Fruit fly (Drosophila melanogaster) whole organism, embryonic: ENCODE measurements around the gene Gr5a.

Source experiments
- Abd-B ChIP-seq: fragments of 200-800 bp; sonication (Bioruptor generic); optimal IDR thresholded peaks from 2 replicates; lab custom pipeline; 2018; ENCODE audit warnings: missing biosample characterization, mild to moderate bottlenecking, missing genetic modification characterization, moderate library complexity
- CG10274 ChIP-seq: fragments of 200-800 bp; sonication (Bioruptor generic); optimal IDR thresholded peaks from 3 replicates; lab custom pipeline; 2017; ENCODE audit warnings: missing biosample characterization, mild to moderate bottlenecking, missing genetic modification characterization
- CG12391 ChIP-seq: fragments of 200-800 bp; sonication (Bioruptor generic); optimal IDR thresholded peaks from 3 replicates; lab custom pipeline; 2018; ENCODE audit warnings: missing biosample characterization, mild to moderate bottlenecking, missing genetic modification characterization, moderate library complexity
- CG13287 ChIP-seq: fragments of 200-800 bp; sonication (Bioruptor generic); IDR thresholded peaks from 2 replicates; pipeline ENCODE4 v1.3.6; 2022; ENCODE audit warnings: missing biosample characterization, missing genetic modification characterization; ENCODE audit not compliant: partially characterized antibody
- CG14965 ChIP-seq: fragments of 200-800 bp; sonication (Bioruptor generic); optimal IDR thresholded peaks from 2 replicates; lab custom pipeline; 2016; ENCODE audit warnings: missing biosample characterization, missing genetic modification characterization, borderline replicate concordance
- CG17186 ChIP-seq: fragments of 200-800 bp; sonication (Bioruptor generic); optimal IDR thresholded peaks from 3 replicates; lab custom pipeline; 2017; ENCODE audit warnings: missing biosample characterization, missing genetic modification reagents, missing genetic modification characterization
- CG2120 ChIP-seq: fragments of 200-800 bp; sonication (Bioruptor generic); optimal IDR thresholded peaks from 3 replicates; lab custom pipeline; 2016; ENCODE audit warnings: missing biosample characterization, missing genetic modification characterization
- CG3163 ChIP-seq: fragments of 200-800 bp; sonication (Bioruptor generic); optimal IDR thresholded peaks from 3 replicates; lab custom pipeline; 2016; ENCODE audit warnings: missing biosample characterization, missing genetic modification characterization
- CG3838 ChIP-seq: fragments of 200-800 bp; sonication (Bioruptor generic); optimal IDR thresholded peaks from 3 replicates; lab custom pipeline; 2016; ENCODE audit warnings: missing biosample characterization, missing genetic modification characterization
- CG42726 ChIP-seq: fragments of 200-800 bp; sonication (Bioruptor generic); IDR thresholded peaks from 2 replicates; pipeline ENCODE4 v1.3.6; 2022; ENCODE audit warnings: missing biosample characterization, missing genetic modification characterization; ENCODE audit not compliant: partially characterized antibody
- CG4854 ChIP-seq: fragments of 200-800 bp; sonication (Bioruptor generic); optimal IDR thresholded peaks from 2 replicates; lab custom pipeline; 2016; ENCODE audit warnings: missing biosample characterization, missing genetic modification characterization, inconsistent platforms
- CG5953 ChIP-seq: fragments of 200-800 bp; sonication (Bioruptor generic); IDR thresholded peaks from 2 replicates; pipeline ENCODE4 v1.3.6; 2022; ENCODE audit warnings: missing biosample characterization, missing genetic modification characterization
- CG6689 ChIP-seq: fragments of 200-800 bp; sonication (Bioruptor generic); IDR thresholded peaks from 2 replicates; pipeline ENCODE4 v1.3.6; 2022; ENCODE audit warnings: missing biosample characterization, missing genetic modification characterization
- CG7271 ChIP-seq: fragments of 200-800 bp; sonication (Bioruptor generic); optimal IDR thresholded peaks from 2 replicates; lab custom pipeline; 2018; ENCODE audit warnings: missing biosample characterization, mild to moderate bottlenecking, missing genetic modification characterization, moderate library complexity
- CG7745 ChIP-seq: fragments of 200-800 bp; sonication (Bioruptor generic); optimal IDR thresholded peaks from 2 replicates; lab custom pipeline; 2018; ENCODE audit warnings: missing biosample characterization, mild to moderate bottlenecking, missing genetic modification characterization, moderate library complexity
- CG9609 ChIP-seq: fragments of 200-800 bp; sonication (Bioruptor generic); optimal IDR thresholded peaks from 3 replicates; lab custom pipeline; 2016; ENCODE audit warnings: missing biosample characterization, missing genetic modification characterization
- CG9817 ChIP-seq: fragments of 200-800 bp; sonication (Bioruptor generic); optimal IDR thresholded peaks from 2 replicates; lab custom pipeline; 2018; ENCODE audit warnings: missing biosample characterization, mild to moderate bottlenecking, missing genetic modification characterization, moderate library complexity
- CrebB ChIP-seq: fragments of 200-800 bp; sonication (Bioruptor generic); optimal IDR thresholded peaks from 3 replicates; lab custom pipeline; 2018; ENCODE audit warnings: missing biosample characterization, mild to moderate bottlenecking, missing genetic modification characterization
- Dbx ChIP-seq: fragments of 200-800 bp; sonication (Bioruptor generic); IDR thresholded peaks from 3 replicates; pipeline ENCODE4 v1.3.6; 2022; ENCODE audit warnings: missing biosample characterization, missing genetic modification characterization
- Dll ChIP-seq: fragments of 200-800 bp; sonication (Bioruptor generic); IDR thresholded peaks from 4 replicates; pipeline ENCODE4 v1.3.6; 2022; ENCODE audit warnings: missing biosample characterization, missing genetic modification characterization; ENCODE audit not compliant: partially characterized antibody
- Drgx ChIP-seq: fragments of 200-800 bp; sonication (Bioruptor generic); IDR thresholded peaks from 2 replicates; pipeline ENCODE4 v1.3.6; 2022; ENCODE audit warnings: missing biosample characterization, missing genetic modification characterization
- E2f2 ChIP-seq: fragments of 200-800 bp; sonication (Bioruptor generic); IDR thresholded peaks from 2 replicates; pipeline ENCODE4 v1.3.6; 2022; ENCODE audit warnings: missing biosample characterization, missing genetic modification characterization
- Fer2 ChIP-seq: fragments of 200-800 bp; sonication (Bioruptor generic); optimal IDR thresholded peaks from 2 replicates; lab custom pipeline; 2018; ENCODE audit warnings: missing biosample characterization, mild to moderate bottlenecking, missing genetic modification characterization, moderate library complexity
- Gsc ChIP-seq: fragments of 200-800 bp; sonication (Bioruptor generic); IDR thresholded peaks from 2 replicates; pipeline ENCODE4 v1.3.6; 2022; ENCODE audit warnings: missing biosample characterization, missing genetic modification characterization
- HLH3B ChIP-seq: fragments of 200-800 bp; sonication (Bioruptor generic); IDR thresholded peaks from 2 replicates; pipeline ENCODE4 v1.3.6; 2022; ENCODE audit warnings: missing biosample characterization, missing genetic modification characterization
- Hr51 ChIP-seq, 2 experiments: fragments of 200-800 bp; sonication (Bioruptor generic); optimal IDR thresholded peaks; 2 replicates in 1 of 2; 3 replicates in 1 of 2; lab custom pipeline; 2016 to 2018; ENCODE audit warnings: missing biosample characterization in 2 of 2, missing genetic modification characterization in 2 of 2, mild to moderate bottlenecking in 1 of 2, moderate library complexity in 1 of 2
- Lhr ChIP-seq: fragments of 200-800 bp; sonication (Bioruptor generic); optimal IDR thresholded peaks from 3 replicates; lab custom pipeline; 2017; ENCODE audit warnings: mild to moderate bottlenecking, missing biosample characterization, missing genetic modification reagents, missing genetic modification characterization
- Mrtf ChIP-seq: fragments of 200-800 bp; sonication (Bioruptor generic); IDR thresholded peaks from 3 replicates; pipeline ENCODE4 v1.3.6; 2022; ENCODE audit warnings: missing biosample characterization, missing genetic modification characterization
- Side ChIP-seq: fragments of 200-800 bp; sonication (Bioruptor generic); optimal IDR thresholded peaks from 2 replicates; lab custom pipeline; 2016; ENCODE audit warnings: missing biosample characterization, missing genetic modification characterization
- TFAM ChIP-seq: fragments of 200-800 bp; sonication (Bioruptor generic); optimal IDR thresholded peaks from 2 replicates; lab custom pipeline; 2017; ENCODE audit warnings: missing biosample characterization, missing genetic modification characterization, inconsistent platforms
- Tbp ChIP-seq: fragments of >200 bp; optimal IDR thresholded peaks from 2 replicates; lab custom pipeline; 2018; ENCODE audit warnings: missing biosample characterization, missing genetic modification characterization
- Usf ChIP-seq: fragments of 200-800 bp; sonication (Bioruptor generic); optimal IDR thresholded peaks from 2 replicates; lab custom pipeline; 2017; ENCODE audit warnings: missing genotype, missing biosample characterization, missing genetic modification characterization
- ab ChIP-seq: fragments of 200-800 bp; sonication (Bioruptor generic); optimal IDR thresholded peaks from 2 replicates; lab custom pipeline; 2016; ENCODE audit warnings: missing biosample characterization, missing genetic modification characterization
- aop ChIP-seq: fragments of 200-800 bp; sonication (Bioruptor generic); IDR thresholded peaks from 2 replicates; pipeline ENCODE4 v1.3.6; 2022; ENCODE audit warnings: missing biosample characterization, missing genetic modification characterization
- ase ChIP-seq: fragments of 200-800 bp; sonication (Bioruptor generic); IDR thresholded peaks from 3 replicates; pipeline ENCODE4 v1.3.6; 2022; ENCODE audit warnings: missing biosample characterization, missing genetic modification characterization
- bbx ChIP-seq: fragments of 200-800 bp; sonication (Bioruptor generic); IDR thresholded peaks from 2 replicates; pipeline ENCODE4 v1.3.6; 2022; ENCODE audit warnings: missing biosample characterization, missing genetic modification characterization; ENCODE audit not compliant: partially characterized antibody
- dm ChIP-seq: fragments of 200-800 bp; sonication (Bioruptor generic); optimal IDR thresholded peaks from 3 replicates; lab custom pipeline; 2016; ENCODE audit warnings: missing biosample characterization, missing genetic modification characterization
- gsb-n ChIP-seq: fragments of 200-800 bp; sonication (Bioruptor generic); optimal IDR thresholded peaks from 3 replicates; lab custom pipeline; 2018; ENCODE audit warnings: missing biosample characterization, mild to moderate bottlenecking, missing genetic modification characterization
- gt ChIP-seq: fragments of 200-800 bp; sonication (Bioruptor generic); IDR thresholded peaks from 2 replicates; pipeline ENCODE4 v1.3.6; 2022; ENCODE audit warnings: missing biosample characterization, missing genetic modification characterization
- hth ChIP-seq: fragments of >200 bp; optimal IDR thresholded peaks from 2 replicates; lab custom pipeline; 2017; ENCODE audit warnings: inconsistent platforms
- insv ChIP-seq, 2 experiments: fragments of 200-800 bp; sonication (Bioruptor generic); optimal IDR thresholded peaks; 3 replicates each; lab custom pipeline; 2016 to 2018; ENCODE audit warnings: missing biosample characterization in 2 of 2, missing genetic modification characterization in 2 of 2
- nau ChIP-seq: fragments of 200-800 bp; sonication (Bioruptor generic); optimal IDR thresholded peaks from 3 replicates; lab custom pipeline; 2017; ENCODE audit warnings: missing biosample characterization, mild to moderate bottlenecking, missing genetic modification characterization, missing genetic modification reagents
- pan ChIP-seq, 4 experiments: fragments of >200 bp in 3 of 4; fragments of 200-800 bp in 1 of 4; sonication (Bioruptor generic) in 1 of 4; optimal IDR thresholded peaks in 3 of 4; IDR thresholded peaks in 1 of 4; 2 replicates each; pipeline versions ENCODE4 v1.3.6 to Lab custom; 2017 to 2022; ENCODE audit warnings: missing biosample characterization in 2 of 4, missing genetic modification characterization in 2 of 4, mixed read lengths in 1 of 4
- psq ChIP-seq: fragments of 200-800 bp; sonication (Bioruptor generic); optimal IDR thresholded peaks from 2 replicates; lab custom pipeline; 2017; ENCODE audit warnings: missing biosample characterization, missing genetic modification characterization
- ranshi ChIP-seq: fragments of 200-800 bp; sonication (Bioruptor generic); IDR thresholded peaks from 2 replicates; pipeline ENCODE4 v1.3.6; 2022; ENCODE audit warnings: missing biosample characterization, missing genetic modification characterization
- schlank ChIP-seq: fragments of 200-800 bp; sonication (Bioruptor generic); optimal IDR thresholded peaks from 2 replicates; lab custom pipeline; 2018; ENCODE audit warnings: missing biosample characterization, mild to moderate bottlenecking, missing genetic modification characterization
- sens ChIP-seq: fragments of 200-800 bp; sonication (Bioruptor generic); peaks from one replicate; lab custom pipeline; 2016; ENCODE audit warnings: missing biosample characterization, missing genetic modification characterization
- sens-2 ChIP-seq: fragments of 200-800 bp; sonication (Bioruptor generic); IDR thresholded peaks from 2 replicates; pipeline ENCODE4 v1.3.6; 2022; ENCODE audit warnings: missing biosample characterization, missing genetic modification characterization
- sna ChIP-seq: fragments of 200-800 bp; sonication (Bioruptor generic); IDR thresholded peaks from 2 replicates; pipeline ENCODE4 v1.3.6; 2022; ENCODE audit warnings: missing biosample characterization, missing genetic modification characterization; ENCODE audit not compliant: partially characterized antibody
- ttk ChIP-seq: fragments of 200-800 bp; sonication (Bioruptor generic); IDR thresholded peaks from 2 replicates; pipeline ENCODE4 v2.1.2; 2022; ENCODE audit warnings: missing biosample characterization, missing genetic modification characterization
- tx ChIP-seq: fragments of 200-800 bp; sonication (Bioruptor generic); optimal IDR thresholded peaks from 2 replicates; lab custom pipeline; 2016; ENCODE audit warnings: missing biosample characterization, missing genetic modification characterization

Gene Gr5a

DNA sequence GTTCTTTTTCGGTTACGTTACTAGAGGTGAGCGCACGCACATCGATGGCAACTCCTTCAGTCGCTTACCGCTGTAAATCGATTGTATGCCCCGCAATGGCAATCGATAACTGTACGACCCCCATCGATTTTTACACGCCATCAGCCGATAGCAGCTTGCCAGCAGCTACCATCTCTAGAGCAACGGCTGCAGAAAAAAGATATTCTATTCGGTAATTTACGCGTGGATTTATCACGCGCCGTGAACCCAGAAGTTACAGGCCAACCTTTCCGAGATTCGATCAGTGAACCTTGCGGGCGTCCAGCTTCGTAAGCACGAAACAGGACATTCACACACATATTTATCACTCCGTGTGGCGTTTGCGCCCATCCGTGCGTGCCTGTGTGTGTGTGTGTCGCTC is 14.5 kb upstream of the Gr5a start, which contains the start of the genes Sirt4 and CG4119 (continued):
- TF ChIP-seq Gsc, result no peak
- TF ChIP-seq sens-2 (GFP tag; lab: Robert Waterston, UW), result no peak
- no peak for TF ChIP-seq CG7271 (tag; lab: Kevin White, UChicago)
- TF ChIP-seq TFAM (GFP tag; lab: Kevin White, UChicago), result no peak
- TF ChIP-seq CG17186 (GFP tag; lab: Kevin White, UChicago), result peak; percentile 57
- no peak for TF ChIP-seq pan (optimal IDR thresholded peaks at IDR 0.05; lab: Kevin White, UChicago)
- no peak for TF ChIP-seq pan (GFP tag; optimal IDR thresholded peaks at IDR 0.05 in 1 of 2, IDR thresholded peaks at IDR 0.05 in 1 of 2)
- no peak for TF ChIP-seq Mrtf
- TF ChIP-seq CG42726, result peak; percentile 98
- no peak for TF ChIP-seq CG3838 (GFP tag; lab: Kevin White, UChicago)
- TF ChIP-seq insv (GFP tag; optimal IDR thresholded peaks at IDR 0.05; lab: Kevin White, UChicago), result peak in 1 of 2 experiments; percentile 7
- no peak for TF ChIP-seq CG7745 (tag; lab: Kevin White, UChicago)
- TF ChIP-seq Usf, result no peak
- TF ChIP-seq dm (GFP tag; lab: Kevin White, UChicago), result peak; percentile 64
- peak; percentile 91 for TF ChIP-seq sna (GFP tag; lab: Robert Waterston, UW)
- TF ChIP-seq Drgx (GFP tag; lab: Robert Waterston, UW), result no peak
- TF ChIP-seq CG2120 (GFP tag; lab: Kevin White, UChicago), result peak; percentile 57
- no peak for TF ChIP-seq aop (GFP tag; lab: Robert Waterston, UW)
- no peak for TF ChIP-seq CG9609 (GFP tag; lab: Kevin White, UChicago)
- no peak for TF ChIP-seq HLH3B (GFP tag; lab: Robert Waterston, UW)
- TF ChIP-seq Abd-B (GFP tag; lab: Kevin White, UChicago), result no peak
- no peak for TF ChIP-seq nau (GFP tag; lab: Kevin White, UChicago)
- TF ChIP-seq ab, result no peak
- TF ChIP-seq gsb-n (tag; lab: Kevin White, UChicago), result no peak
- no peak for TF ChIP-seq CG10274 (GFP tag; lab: Kevin White, UChicago)
- TF ChIP-seq Dll (GFP tag; lab: Robert Waterston, UW), result peak; percentile 90
- TF ChIP-seq CG9817 (tag; lab: Kevin White, UChicago), result no peak
- no peak for TF ChIP-seq CG14965 (GFP tag; lab: Kevin White, UChicago)
- no peak for TF ChIP-seq Lhr (GFP tag; lab: Kevin White, UChicago)
- TF ChIP-seq Fer2 (tag; lab: Kevin White, UChicago), result no peak
- peak; percentile 98 for TF ChIP-seq bbx
- no peak for TF ChIP-seq gt (GFP tag; lab: Robert Waterston, UW)
- no peak for TF ChIP-seq CG5953
- TF ChIP-seq E2f2 (GFP tag; lab: Robert Waterston, UW), result peak; percentile 54
- TF ChIP-seq Side (GFP tag; lab: Kevin White, UChicago), result peak; percentile 16
- TF ChIP-seq CG12391 (tag; lab: Kevin White, UChicago), result peak; percentile 40
- TF ChIP-seq psq (GFP tag; lab: Kevin White, UChicago), result no peak
- no peak for TF ChIP-seq schlank (tag; lab: Kevin White, UChicago)
- no peak for TF ChIP-seq Dbx (GFP tag; lab: Robert Waterston, UW)
- no peak for TF ChIP-seq CG3163
- TF ChIP-seq CG4854 (GFP tag; lab: Kevin White, UChicago), result no peak
- TF ChIP-seq tx, result peak; percentile 26
- no peak for TF ChIP-seq CG6689
- TF ChIP-seq CrebB (tag; lab: Kevin White, UChicago), result no peak
- no peak for TF ChIP-seq sens (GFP tag; lab: Kevin White, UChicago)
- TF ChIP-seq ttk, result no peak
- no peak for TF ChIP-seq Hr51 (GFP tag; optimal IDR thresholded peaks at IDR 0.05; lab: Kevin White, UChicago)
- no peak for TF ChIP-seq hth (lab: Kevin White, UChicago)
- no peak for TF ChIP-seq Tbp (GFP tag; lab: Kevin White, UChicago)
- peak; percentile 96 for TF ChIP-seq CG13287 (GFP tag; lab: Robert Waterston, UW)
- no peak for TF ChIP-seq ranshi (GFP tag; lab: Robert Waterston, UW)
- TF ChIP-seq ase, result no peak
